Fruit fly (Drosophila melanogaster): ENCODE measurements around the gene spz5.
A peak's percentile ranks its signal among the peaks of the same experiment; 100 is the strongest.

The spz5 gene

dm6 chr3L:2879827-2880131 is 12.2 kb downstream of the spz5 start:
- TF ChIP-seq CTCF (optimal IDR thresholded peaks at IDR 0.05): no peak
- no peak for TF ChIP-seq CG8478 (optimal IDR thresholded peaks at IDR 0.05)

DNA sequence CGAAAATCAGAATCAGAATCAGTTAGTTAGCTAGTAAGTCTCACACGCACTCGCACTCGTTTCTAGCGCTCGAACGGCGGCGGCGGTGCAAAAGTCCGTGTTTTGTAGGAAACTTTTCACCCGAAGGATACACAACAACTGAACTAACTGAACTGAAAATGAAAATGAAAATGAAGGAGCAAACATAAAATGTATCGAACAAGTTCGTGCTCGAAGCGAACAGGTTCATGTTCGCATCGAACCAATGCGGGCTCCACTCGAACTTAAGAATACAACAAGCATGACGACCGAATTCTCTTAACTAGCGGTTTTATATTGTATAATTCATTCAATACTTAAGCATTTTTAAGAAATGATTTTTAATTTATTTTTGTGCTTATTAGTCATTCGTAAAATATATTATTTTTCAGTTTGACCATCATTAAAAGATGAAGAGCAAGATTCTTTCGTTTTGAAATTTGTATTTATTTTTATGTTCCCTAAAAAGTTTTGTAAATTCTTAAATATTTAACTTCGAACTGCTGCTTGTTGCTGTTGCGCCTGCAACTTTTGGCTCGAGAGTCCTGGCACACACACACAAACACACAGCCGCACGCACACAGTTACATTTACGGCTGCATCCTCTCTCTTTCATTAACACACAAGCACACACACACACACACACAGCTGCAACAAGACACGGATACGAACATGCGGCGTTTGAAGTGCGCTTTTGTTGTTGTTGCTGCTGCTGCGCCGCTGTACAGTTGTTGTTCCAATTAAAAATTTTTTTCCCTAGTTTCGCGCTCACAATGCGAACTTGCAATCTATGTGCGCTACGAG is 12.8 kb downstream of the spz5 start, which contains the start of gene Tet:
Gene Tet (minus strand): TSS at position 154 of the 822 bp plus-strand sequence.
- TF ChIP-seq CTCF (optimal IDR thresholded peaks at IDR 0.05): no peak
- no peak for TF ChIP-seq CG8478 (optimal IDR thresholded peaks at IDR 0.05)

dm6 chr3L:2874031-2874430 is 17.9 kb downstream of the spz5 start:
- TF ChIP-seq CG8478 (optimal IDR thresholded peaks at IDR 0.05) (no peak), CTCF (optimal IDR thresholded peaks at IDR 0.05) (no peak)

dm6 chr3L:2873059-2873458 is 18.9 kb downstream of the spz5 start:
- TF ChIP-seq CTCF (optimal IDR thresholded peaks at IDR 0.05) (no peak), CG8478 (optimal IDR thresholded peaks at IDR 0.05) (no peak)

- TF ChIP-seq CTCF (optimal IDR thresholded peaks at IDR 0.05) (no peak), CG8478 (optimal IDR thresholded peaks at IDR 0.05) (no peak)
Observed at dm6 chr3L:2871155-2871554, 20.8 kb downstream of the spz5 start.

DNA sequence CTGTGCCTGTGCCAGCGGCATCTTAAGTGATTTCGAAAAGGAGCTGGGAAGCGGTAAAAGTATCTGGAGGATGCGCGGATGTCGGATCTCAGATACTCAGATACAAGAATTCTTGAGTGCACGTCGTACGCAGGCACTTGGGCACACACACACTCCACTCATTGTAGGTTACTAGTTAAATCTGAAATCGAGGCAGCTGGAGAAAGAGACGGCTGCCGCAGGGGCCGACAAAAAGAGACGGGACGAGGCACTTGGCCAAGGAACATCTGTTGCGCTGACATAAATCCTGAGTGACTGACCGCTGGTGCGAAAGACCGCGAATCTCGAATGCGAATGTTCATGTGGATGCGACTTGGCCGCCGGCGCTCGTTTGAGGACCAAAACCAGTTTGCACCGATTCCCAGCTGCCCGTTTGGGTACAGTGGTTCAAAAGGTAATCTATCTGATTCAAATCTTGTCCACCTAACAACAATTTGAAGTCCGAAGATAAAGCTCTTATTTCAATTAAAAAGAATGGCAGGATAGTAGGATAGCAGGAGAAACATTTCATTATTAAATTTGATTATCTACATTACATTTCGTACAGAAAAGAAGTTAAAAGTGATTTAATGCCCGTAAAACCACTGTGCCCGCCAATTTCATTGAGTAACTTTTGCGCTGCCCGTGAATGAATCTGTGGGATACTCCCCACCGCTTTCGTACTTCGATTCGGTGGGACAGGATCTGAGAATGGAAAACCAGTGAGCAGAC is 23.1 kb downstream of the spz5 start:
- TF ChIP-seq CTCF (optimal IDR thresholded peaks at IDR 0.05) (no peak), CG8478 (optimal IDR thresholded peaks at IDR 0.05) (no peak)

DNA sequence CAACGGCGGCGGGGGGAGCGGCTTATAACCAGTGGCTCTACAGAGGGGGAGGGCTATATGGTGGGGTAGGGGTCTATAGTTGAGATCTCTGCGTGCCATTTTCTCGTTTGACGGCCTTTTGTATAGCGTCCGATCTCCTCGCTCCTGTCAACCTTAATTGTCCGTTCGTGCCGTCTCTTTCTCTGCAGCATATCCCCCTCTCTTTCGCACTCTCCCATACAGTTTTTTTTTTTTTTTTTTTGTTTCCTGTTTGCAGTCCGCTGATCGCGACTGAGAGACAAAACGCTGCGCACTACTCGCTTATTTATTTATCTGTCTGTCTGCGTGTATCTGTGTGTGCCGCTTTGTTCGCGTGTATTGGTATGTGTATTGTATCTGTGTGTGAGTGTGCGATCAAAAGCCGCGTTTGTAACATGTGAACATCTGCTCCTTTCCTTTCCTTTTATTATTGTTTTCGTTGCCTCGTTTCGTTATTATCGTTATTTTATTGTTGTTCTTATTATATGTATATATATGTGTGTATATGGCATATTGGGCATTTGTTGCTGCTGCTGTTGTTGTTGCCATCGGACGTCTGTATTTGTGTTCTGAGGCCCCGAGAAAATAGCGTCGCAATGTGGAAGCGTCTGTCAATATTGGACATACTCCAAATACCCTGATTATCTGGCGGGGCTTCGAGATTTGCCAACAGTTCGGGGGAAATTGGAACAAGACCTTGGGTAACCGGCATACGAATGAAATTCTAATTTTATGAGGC is 24.3 kb downstream of the spz5 start:
- TF ChIP-seq CTCF (optimal IDR thresholded peaks at IDR 0.05): no peak
- peak; percentile 50 for TF ChIP-seq CG8478 (optimal IDR thresholded peaks at IDR 0.05)

DNA sequence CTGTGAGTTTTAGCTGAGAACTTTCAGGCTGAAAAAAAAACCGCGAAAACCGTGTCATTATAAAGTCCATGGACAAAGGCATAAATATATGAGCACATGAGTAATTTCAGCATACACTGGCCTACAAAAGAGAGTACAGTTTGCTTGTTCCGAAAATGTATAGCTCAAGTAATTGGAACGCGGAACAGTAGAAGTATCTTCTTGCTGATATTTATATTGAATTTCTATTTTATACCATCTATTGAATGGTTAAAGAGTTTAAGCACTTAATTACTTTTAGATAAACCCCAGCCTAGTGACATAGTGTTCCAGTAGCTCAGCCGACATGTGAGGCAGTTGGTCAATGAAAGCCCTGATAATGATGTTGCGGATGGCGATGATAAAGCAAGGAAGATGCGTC is 25.1 kb downstream of the spz5 start:
- TF ChIP-seq CTCF (optimal IDR thresholded peaks at IDR 0.05): no peak
- TF ChIP-seq CG8478 (optimal IDR thresholded peaks at IDR 0.05): no peak

dm6 chr3L:2865564-2865963 is 26.4 kb downstream of the spz5 start:
- TF ChIP-seq CG8478 (optimal IDR thresholded peaks at IDR 0.05) (no peak), CTCF (optimal IDR thresholded peaks at IDR 0.05) (no peak)

dm6 chr3L:2864450-2864849 is 27.5 kb downstream of the spz5 start:
- TF ChIP-seq CTCF (optimal IDR thresholded peaks at IDR 0.05) (no peak), CG8478 (optimal IDR thresholded peaks at IDR 0.05) (no peak)

DNA sequence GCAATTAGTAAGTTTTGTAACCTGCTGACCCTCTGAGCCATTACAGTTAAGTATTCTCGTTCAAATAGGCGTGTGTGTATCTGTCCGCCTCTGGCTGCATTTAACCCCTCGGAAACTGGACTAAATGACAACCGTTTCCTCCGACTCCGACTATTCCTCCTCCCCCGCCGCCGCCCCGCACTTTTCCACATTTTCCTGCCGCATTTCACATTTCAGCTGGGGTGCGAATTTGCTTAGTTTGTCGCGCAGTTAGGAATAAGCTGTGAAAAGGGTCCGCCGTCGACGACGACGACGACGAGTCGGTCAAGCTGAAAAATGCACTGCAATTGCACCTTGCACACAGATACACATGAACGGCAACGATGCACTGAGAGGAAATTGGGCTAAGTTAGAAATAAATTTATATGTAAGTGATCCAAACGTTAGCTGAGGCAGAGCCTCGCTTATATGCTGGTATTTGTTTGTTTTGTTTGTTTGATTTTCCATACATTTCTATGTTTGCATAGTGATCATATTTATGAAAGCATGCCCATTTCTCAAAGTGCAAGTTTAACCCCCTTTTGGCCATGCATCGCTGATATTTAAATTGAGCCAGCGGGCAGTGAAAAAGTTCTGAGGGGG is 29.9 kb downstream of the spz5 start:
- TF ChIP-seq CTCF (optimal IDR thresholded peaks at IDR 0.05): no peak
- TF ChIP-seq CG8478 (optimal IDR thresholded peaks at IDR 0.05): no peak

dm6 chr3L:2860087-2860486 is 31.9 kb downstream of the spz5 start:
- TF ChIP-seq CTCF (optimal IDR thresholded peaks at IDR 0.05): no peak

DNA sequence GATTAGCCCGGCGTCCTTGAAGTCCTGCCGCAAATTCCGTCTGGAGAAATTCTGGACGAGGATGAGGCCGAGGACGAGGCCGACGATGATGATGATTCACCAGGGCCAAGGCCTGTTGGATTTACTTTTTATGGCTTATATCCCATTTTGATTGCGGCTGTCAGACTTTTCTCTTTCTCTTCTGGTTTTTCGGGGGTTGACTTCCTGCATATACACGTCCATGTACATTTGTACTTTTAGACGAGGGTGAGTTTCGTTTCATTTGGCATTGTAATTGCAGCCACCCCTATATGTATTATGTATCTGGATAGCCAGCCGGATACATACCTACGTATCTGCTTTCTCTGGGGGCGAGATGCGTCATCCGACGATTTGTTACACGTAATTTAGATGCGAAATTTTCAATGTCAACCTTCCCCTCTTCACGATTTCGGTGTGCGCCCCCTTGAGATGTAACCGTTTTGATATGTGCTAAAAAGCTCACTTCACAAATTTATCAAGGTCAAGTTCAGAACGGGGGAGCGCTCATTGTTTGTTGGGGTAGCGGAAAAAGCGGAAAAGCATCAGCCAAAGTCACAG is 36.5 kb downstream of the spz5 start:
- TF ChIP-seq CTCF (optimal IDR thresholded peaks at IDR 0.05) (no peak), CG8478 (optimal IDR thresholded peaks at IDR 0.05) (no peak)

- TF ChIP-seq CG8478 (optimal IDR thresholded peaks at IDR 0.05) (no peak), CTCF (optimal IDR thresholded peaks at IDR 0.05) (no peak)
Observed at dm6 chr3L:2854620-2855019, 37.3 kb downstream of the spz5 start.
